Worm (Caenorhabditis elegans) whole organism, L1 larva: Measurements from ENCODE around the gene let-19.
A peak's percentile ranks its signal among the peaks of the same experiment; 100 is the strongest.

Experiments used
- ama-1 ChIP-seq: fragments of 150-350 bp; optimal IDR thresholded peaks from 2 replicates; lab custom pipeline; 2014
- elt-2 ChIP-seq: sonication (generic microtip); optimal IDR thresholded peaks from 2 replicates; lab custom pipeline; 2016; ENCODE audit warnings: missing genetic modification characterization, mild to moderate bottlenecking, inconsistent platforms, missing compliant biosample characterization, missing genetic modification reagents
- nhr-76 ChIP-seq: sonication (generic microtip); optimal IDR thresholded peaks from 2 replicates; lab custom pipeline; 2017; ENCODE audit warnings: missing biosample characterization, missing genetic modification characterization
- nhr-85 ChIP-seq: sonication (generic microtip); peaks from one replicate; lab custom pipeline; 2016; ENCODE audit warnings: missing genetic modification characterization, inconsistent platforms, missing compliant biosample characterization
- unc-62 ChIP-seq: fragments of 150-350 bp; optimal IDR thresholded peaks from 2 replicates; lab custom pipeline; 2014; ENCODE audit warnings: missing biosample characterization, missing genetic modification reagents, missing genetic modification characterization
- unc-98 ChIP-seq: fragments of 200-800 bp; sonication (Bioruptor generic); IDR thresholded peaks from 2 replicates; pipeline ENCODE4 v1.3.6; 2022; ENCODE audit warnings: missing genetic modification characterization, missing compliant biosample characterization

DNA sequence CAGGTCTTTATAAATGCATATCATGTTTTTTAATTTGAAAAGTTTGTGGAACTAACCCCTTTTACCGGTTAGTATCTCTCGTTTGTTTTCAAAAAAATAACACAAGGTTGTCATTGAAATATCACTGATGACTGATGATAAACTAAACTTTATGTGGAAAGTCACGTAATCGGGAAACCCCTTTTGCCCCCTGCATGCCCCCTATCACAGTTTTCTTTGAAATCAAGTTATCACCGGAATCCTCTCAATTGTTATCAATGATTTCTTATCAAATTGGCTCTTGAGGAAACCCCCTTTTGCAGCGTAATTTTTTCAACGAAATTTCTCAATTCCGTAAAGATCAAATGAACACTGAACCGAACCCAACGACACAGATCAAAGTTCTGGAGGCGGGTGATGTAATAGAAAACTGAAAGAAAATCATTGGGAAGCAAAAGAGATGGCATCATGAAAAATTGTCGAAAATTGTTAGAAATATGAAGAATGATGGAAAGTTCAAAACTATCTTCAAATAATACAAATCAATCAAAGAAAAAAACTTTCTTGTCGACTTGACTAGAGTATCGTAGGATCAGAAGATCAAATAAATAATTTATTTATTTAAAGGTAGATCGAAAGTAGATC, 30.3 kb upstream of the let-19 start:
- TF ChIP-seq elt-2 (tag; lab: Kevin White, UChicago) (peak; percentile 93), unc-98 (GFP tag; lab: Robert Waterston, UW) (no peak), nhr-76 (tag; lab: Kevin White, UChicago) (no peak), ama-1 (no peak), nhr-85 (tag; lab: Kevin White, UChicago) (peak; percentile 96), unc-62 (GFP tag; lab: Kevin White, UChicago) (no peak)
